Worm (Caenorhabditis elegans) whole organism, L4 larva: ENCODE data around the gene K10D6.4.

ENCODE experiments used
- aly-2 ChIP-seq: sonication (generic microtip); optimal IDR thresholded peaks from 2 replicates; lab custom pipeline; 2018; ENCODE audit warnings: missing biosample characterization, missing genetic modification characterization
- ceh-82 ChIP-seq: sonication (generic microtip); optimal IDR thresholded peaks from 2 replicates; lab custom pipeline; 2017; ENCODE audit warnings: missing biosample characterization, missing genetic modification characterization
- ces-1 ChIP-seq: fragments of 150-350 bp; sonication (generic microtip); optimal IDR thresholded peaks from 4 replicates; lab custom pipeline; 2014; ENCODE audit warnings: missing biosample characterization, missing genetic modification reagents, missing genetic modification characterization
- daf-16 ChIP-seq, 3 experiments: sonication (generic microtip); optimal IDR thresholded peaks; 2 replicates each; lab custom pipeline; 2016 to 2017; ENCODE audit warnings: missing genetic modification characterization in 3 of 3, missing genetic modification reagents in 3 of 3, mild to moderate bottlenecking in 2 of 3, missing compliant biosample characterization in 2 of 3, missing biosample characterization in 1 of 3, moderate library complexity in 1 of 3
- dmd-8 ChIP-seq: fragments of 200-800 bp; sonication (Bioruptor generic); IDR thresholded peaks from 2 replicates; pipeline ENCODE4 v1.3.6; 2022; ENCODE audit warnings: missing genetic modification characterization, missing compliant biosample characterization
- lin-15B ChIP-seq: fragments of 150-350 bp; sonication (generic microtip); optimal IDR thresholded peaks from 3 replicates; lab custom pipeline; 2014; ENCODE audit warnings: missing biosample characterization, missing genetic modification characterization
- lsy-2 ChIP-seq, 2 experiments: fragments of 150-350 bp in 1 of 2; sonication (generic microtip) in 1 of 2; optimal IDR thresholded peaks; 2 replicates each; lab custom pipeline; 2014 to 2017; ENCODE audit warnings: missing biosample characterization in 2 of 2, missing genetic modification characterization in 2 of 2
- nhr-76 ChIP-seq: fragments of 150-350 bp; optimal IDR thresholded peaks from 2 replicates; lab custom pipeline; 2014; ENCODE audit warnings: missing biosample characterization, missing genetic modification characterization
- sdz-12 ChIP-seq: fragments of 200-800 bp; sonication (Bioruptor generic); optimal IDR thresholded peaks from 2 replicates; lab custom pipeline; 2018; ENCODE audit warnings: mild to moderate bottlenecking, missing genetic modification characterization, missing compliant biosample characterization
- snpc-4 ChIP-seq: fragments of 150-350 bp; optimal IDR thresholded peaks from 2 replicates; lab custom pipeline; 2014; ENCODE audit warnings: missing biosample characterization, missing genetic modification characterization
- tag-97 ChIP-seq: fragments of 200-800 bp; sonication (Bioruptor generic); IDR thresholded peaks from 2 replicates; pipeline ENCODE4 v1.3.6; 2022; ENCODE audit warnings: missing genetic modification characterization, missing compliant biosample characterization
- unc-39 ChIP-seq: sonication (generic microtip); optimal IDR thresholded peaks from 2 replicates; lab custom pipeline; 2017; ENCODE audit warnings: missing biosample characterization, missing genetic modification characterization
- unc-62 ChIP-seq, 3 experiments: fragments of 150-350 bp in 1 of 3; sonication (generic microtip); optimal IDR thresholded peaks in 2 of 3; peaks in 1 of 3; 1 replicate in 1 of 3; 2 replicates in 2 of 3; lab custom pipeline; 2014 to 2017; ENCODE audit warnings: missing biosample characterization in 3 of 3, missing genetic modification characterization in 3 of 3, missing genetic modification reagents in 3 of 3, missing genotype in 1 of 3
- zfp-3 ChIP-seq: fragments of 200-800 bp; sonication (Bioruptor generic); conservative IDR thresholded peaks from 2 replicates; pipeline ENCODE4 v1.3.6; 2022; ENCODE audit warnings: missing genetic modification reagents, missing genetic modification characterization, missing compliant biosample characterization

ce11 chrV:11216137-11216536 is 14.4 kb downstream of the K10D6.4 start:
- no peak for TF ChIP-seq unc-39 (tag; lab: Kevin White, UChicago)
- no peak for TF ChIP-seq ceh-82 (tag; lab: Kevin White, UChicago)
- no peak for TF ChIP-seq tag-97 (GFP tag; lab: Robert Waterston, UW)
- TF ChIP-seq unc-62 (GFP tag; optimal IDR thresholded peaks at IDR 0.05 in 1 of 2; lab: Kevin White, UChicago) = peak in 1 of 2 experiments; percentile 97
- TF ChIP-seq unc-62 (tag; optimal IDR thresholded peaks at IDR 0.05; lab: Kevin White, UChicago) = no peak
- no peak for TF ChIP-seq dmd-8 (GFP tag; lab: Robert Waterston, UW)
- no peak for TF ChIP-seq nhr-76 (tag; lab: Kevin White, UChicago)
- no peak for TF ChIP-seq zfp-3 (GFP tag; lab: Robert Waterston, UW)
- no peak for TF ChIP-seq snpc-4
- no peak for TF ChIP-seq ces-1 (GFP tag; lab: Kevin White, UChicago)
- no peak for TF ChIP-seq lsy-2 (tag; optimal IDR thresholded peaks at IDR 0.05; lab: Kevin White, UChicago)
- TF ChIP-seq daf-16 (GFP tag; optimal IDR thresholded peaks at IDR 0.05; lab: Kevin White, UChicago) = no peak
- TF ChIP-seq daf-16 (tag; optimal IDR thresholded peaks at IDR 0.05; lab: Kevin White, UChicago) = no peak
- TF ChIP-seq lin-15B (tag; lab: Kevin White, UChicago) = no peak
- TF ChIP-seq sdz-12 (GFP tag; lab: Kevin White, UChicago) = no peak
- no peak for TF ChIP-seq aly-2
